Worm (Caenorhabditis elegans): Measurements from ENCODE around the gene gip-1.

The gip-1 gene

DNA sequence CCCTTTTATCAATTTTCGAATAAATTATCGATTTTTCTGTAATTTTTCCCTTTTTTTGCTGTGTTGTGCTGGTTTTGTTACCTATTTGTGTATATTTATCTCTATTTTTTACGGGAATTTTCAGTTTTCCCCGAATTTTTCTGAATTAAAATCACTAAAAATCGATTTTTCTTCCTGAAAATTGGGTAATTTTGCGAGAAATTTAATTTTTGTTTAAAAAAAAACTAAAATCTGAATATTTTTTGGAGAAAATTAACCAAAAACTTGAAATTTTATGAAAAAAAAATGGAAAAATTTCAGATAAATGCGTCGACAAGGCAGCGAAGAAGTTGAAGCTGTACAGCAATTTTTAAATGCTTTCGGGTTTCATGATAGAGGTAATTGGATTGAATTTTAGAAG is at the start of gene gip-1:
Gene gip-1, plus strand, starts transcription at position 301 of the 400 bp plus-strand sequence.
- TF ChIP-seq nhr-2 (tag; optimal IDR thresholded peaks at IDR 0.05) (no peak), M03D4.4 (tag; optimal IDR thresholded peaks at IDR 0.05) (no peak), drap-1 (GFP tag; optimal IDR thresholded peaks at IDR 0.05) (no peak), elt-3 (tag; optimal IDR thresholded peaks at IDR 0.05) (no peak), cnd-1 (tag; optimal IDR thresholded peaks at IDR 0.05) (no peak), ceh-39 (tag; optimal IDR thresholded peaks at IDR 0.05) (no peak), sptf-1 (tag; optimal IDR thresholded peaks at IDR 0.05) (no peak), ceh-83 (GFP tag; optimal IDR thresholded peaks at IDR 0.05) (no peak), ceh-43 (GFP tag; optimal IDR thresholded peaks at IDR 0.05) (no peak), ztf-11 (tag; optimal IDR thresholded peaks at IDR 0.05) (no peak), lin-32 (GFP tag; optimal IDR thresholded peaks at IDR 0.05) (no peak), lin-13 (tag; optimal IDR thresholded peaks at IDR 0.05) (no peak), tbx-8 (GFP tag; optimal IDR thresholded peaks at IDR 0.05) (no peak)

ce11 chrIII:2304149-2304548 is 43.2 kb upstream of the gip-1 start:
- TF ChIP-seq elt-3 (tag; optimal IDR thresholded peaks at IDR 0.05): no peak
- no peak for TF ChIP-seq sptf-1 (tag; optimal IDR thresholded peaks at IDR 0.05)
- TF ChIP-seq hlh-1 (tag; optimal IDR thresholded peaks at IDR 0.05): no peak
- no peak for TF ChIP-seq unc-62 (GFP tag; optimal IDR thresholded peaks at IDR 0.05)
- no peak for TF ChIP-seq bed-3 (GFP tag; optimal IDR thresholded peaks at IDR 0.05)
- no peak for TF ChIP-seq nhr-76 (tag; optimal IDR thresholded peaks at IDR 0.05)
- TF ChIP-seq nhr-28 (tag; optimal IDR thresholded peaks at IDR 0.05): no peak
- TF ChIP-seq nhr-12 (tag; optimal IDR thresholded peaks at IDR 0.05): no peak
- no peak for TF ChIP-seq mep-1 (tag; optimal IDR thresholded peaks at IDR 0.05)
- no peak for TF ChIP-seq ces-1 (GFP tag; optimal IDR thresholded peaks at IDR 0.05)
- TF ChIP-seq nhr-2 (tag; optimal IDR thresholded peaks at IDR 0.05): no peak
- TF ChIP-seq pha-4 (tag; optimal IDR thresholded peaks at IDR 0.05): no peak
- TF ChIP-seq M03D4.4 (tag; optimal IDR thresholded peaks at IDR 0.05): no peak
- TF ChIP-seq flh-1 (GFP tag; optimal IDR thresholded peaks at IDR 0.05): no peak
- no peak for TF ChIP-seq sem-2 (GFP tag; optimal IDR thresholded peaks at IDR 0.05)

DNA sequence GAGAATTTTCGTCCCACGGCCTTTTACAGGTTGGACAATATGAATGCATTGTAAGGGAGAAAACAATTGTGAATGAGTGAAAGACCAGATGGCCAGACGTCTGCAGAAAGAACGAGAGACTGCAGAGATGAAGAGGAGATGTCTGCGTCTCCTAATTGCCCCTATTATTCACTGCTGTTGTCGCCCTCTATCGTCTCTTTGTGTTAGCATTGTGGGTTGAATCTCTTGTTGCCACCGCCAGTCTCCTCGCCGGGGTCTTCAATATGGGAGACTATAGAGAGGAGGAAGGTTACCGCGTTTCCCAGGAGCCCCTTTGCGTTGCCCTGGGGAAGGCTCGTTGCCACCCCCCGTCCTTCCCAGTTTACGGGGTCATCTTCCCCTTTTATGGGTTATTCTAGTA is 42.5 kb upstream of the gip-1 start, which contains the start of gene Y54F10BM.9:
Gene Y54F10BM.9, minus strand, starts transcription at position 61 of the 400 bp plus-strand sequence.
- TF ChIP-seq ztf-11 (tag; optimal IDR thresholded peaks at IDR 0.05) (no peak), tbx-8 (GFP tag; optimal IDR thresholded peaks at IDR 0.05) (no peak), lsy-2 (tag; optimal IDR thresholded peaks at IDR 0.05) (peak; percentile 0), sem-2 (GFP tag; optimal IDR thresholded peaks at IDR 0.05) (no peak), unc-62 (GFP tag; optimal IDR thresholded peaks at IDR 0.05) (no peak), zip-8 (tag; optimal IDR thresholded peaks at IDR 0.05) (no peak), nhr-237 (tag; optimal IDR thresholded peaks at IDR 0.05) (no peak), mab-5 (tag; optimal IDR thresholded peaks at IDR 0.05) (no peak), ham-2 (GFP tag; optimal IDR thresholded peaks at IDR 0.05) (peak; percentile 30), sptf-1 (tag; optimal IDR thresholded peaks at IDR 0.05) (no peak), drap-1 (GFP tag; optimal IDR thresholded peaks at IDR 0.05) (no peak), elt-1 (tag; optimal IDR thresholded peaks at IDR 0.05; ENCODE audit: borderline replicate concordance, insufficient read depth) (no peak), ceh-83 (GFP tag; optimal IDR thresholded peaks at IDR 0.05) (no peak), nhr-12 (tag; optimal IDR thresholded peaks at IDR 0.05) (no peak), lin-13 (tag; optimal IDR thresholded peaks at IDR 0.05) (peak; percentile 56), pha-4 (tag; optimal IDR thresholded peaks at IDR 0.05) (peak; percentile 31), elt-3 (tag; optimal IDR thresholded peaks at IDR 0.05) (no peak), mls-2 (tag; optimal IDR thresholded peaks at IDR 0.05) (peak; percentile 18), flh-1 (GFP tag; optimal IDR thresholded peaks at IDR 0.05) (no peak), nhr-28 (tag; optimal IDR thresholded peaks at IDR 0.05) (no peak), bed-3 (GFP tag; optimal IDR thresholded peaks at IDR 0.05) (no peak), nhr-76 (tag; optimal IDR thresholded peaks at IDR 0.05) (no peak), unc-120 (tag; optimal IDR thresholded peaks at IDR 0.05; ENCODE audit: poor library complexity, severe bottlenecking) (no peak), hlh-1 (tag; optimal IDR thresholded peaks at IDR 0.05) (no peak), snpc-4 (tag; optimal IDR thresholded peaks at IDR 0.05) (no peak), cnd-1 (tag; optimal IDR thresholded peaks at IDR 0.05) (peak; percentile 88), nhr-2 (tag; optimal IDR thresholded peaks at IDR 0.05) (peak; percentile 25), mep-1 (tag; optimal IDR thresholded peaks at IDR 0.05) (peak; percentile 36), M03D4.4 (tag; optimal IDR thresholded peaks at IDR 0.05) (no peak), lin-32 (GFP tag; optimal IDR thresholded peaks at IDR 0.05) (peak; percentile 76), ceh-43 (GFP tag; optimal IDR thresholded peaks at IDR 0.05) (no peak), ceh-39 (tag; optimal IDR thresholded peaks at IDR 0.05) (no peak), ces-1 (GFP tag; optimal IDR thresholded peaks at IDR 0.05) (peak; percentile 67), blmp-1 (tag; optimal IDR thresholded peaks at IDR 0.05) (no peak), unc-39 (tag; optimal IDR thresholded peaks at IDR 0.05) (peak; percentile 32)
